Worm (Caenorhabditis elegans) whole organism, early embryonic: Measurements from ENCODE around the gene ZK218.11.

ENCODE experiments used
- B0310.2 ChIP-seq: sonication (generic microtip); optimal IDR thresholded peaks from 2 replicates; lab custom pipeline; 2016; ENCODE audit warnings: mild to moderate bottlenecking, missing genetic modification characterization, missing compliant biosample characterization
- F13C5.2 ChIP-seq: sonication (generic microtip); optimal IDR thresholded peaks from 2 replicates; lab custom pipeline; 2017; ENCODE audit warnings: mild to moderate bottlenecking, missing genetic modification characterization, inconsistent platforms, missing compliant biosample characterization
- aly-1 ChIP-seq: sonication (generic microtip); optimal IDR thresholded peaks from 2 replicates; lab custom pipeline; 2016; ENCODE audit warnings: missing genetic modification characterization, missing compliant biosample characterization
- ama-1 ChIP-seq: fragments of 150-350 bp; optimal IDR thresholded peaks from 2 replicates; lab custom pipeline; 2014
- ceh-13 ChIP-seq: fragments of 200-800 bp; sonication (Bioruptor generic); optimal IDR thresholded peaks from 2 replicates; lab custom pipeline; 2018; ENCODE audit warnings: mild to moderate bottlenecking, missing genetic modification characterization, missing compliant biosample characterization
- ceh-36 ChIP-seq: sonication (generic microtip); optimal IDR thresholded peaks from 2 replicates; lab custom pipeline; 2016; ENCODE audit warnings: missing genetic modification characterization, inconsistent platforms, missing compliant biosample characterization
- ets-7 ChIP-seq: sonication (generic microtip); optimal IDR thresholded peaks from 2 replicates; lab custom pipeline; 2016; ENCODE audit warnings: missing genotype, missing genetic modification characterization, missing compliant biosample characterization
- flt-1 ChIP-seq: fragments of 200-800 bp; sonication (Bioruptor generic); IDR thresholded peaks from 2 replicates; pipeline ENCODE4 v1.3.6; 2022; ENCODE audit warnings: missing genetic modification characterization, missing compliant biosample characterization
- hmbx-1 ChIP-seq: sonication (generic microtip); optimal IDR thresholded peaks from 2 replicates; lab custom pipeline; 2016; ENCODE audit warnings: mild to moderate bottlenecking, missing genetic modification characterization, missing compliant biosample characterization
- hmg-4 ChIP-seq: fragments of 200-800 bp; sonication (Bioruptor generic); optimal IDR thresholded peaks from 2 replicates; lab custom pipeline; 2018; ENCODE audit warnings: mild to moderate bottlenecking, missing genetic modification characterization, missing compliant biosample characterization
- hnd-1 ChIP-seq: sonication (generic microtip); optimal IDR thresholded peaks from 2 replicates; lab custom pipeline; 2016; ENCODE audit warnings: missing genetic modification characterization, missing compliant biosample characterization
- pes-1 ChIP-seq: fragments of 200-800 bp; sonication (Bioruptor generic); IDR thresholded peaks from 2 replicates; pipeline ENCODE4 v1.3.6; 2022; ENCODE audit warnings: missing genetic modification reagents, missing genetic modification characterization, missing compliant biosample characterization
- scrt-1 ChIP-seq: fragments of 200-800 bp; sonication (Bioruptor generic); IDR thresholded peaks from 2 replicates; pipeline ENCODE4 v1.3.6; 2022; ENCODE audit warnings: missing genetic modification characterization, missing compliant biosample characterization
- sea-1 ChIP-seq: fragments of 200-800 bp; sonication (Bioruptor generic); conservative IDR thresholded peaks from 2 replicates; pipeline ENCODE4 v1.3.6; 2022; ENCODE audit warnings: missing genetic modification characterization, missing compliant biosample characterization
- tbx-11 ChIP-seq: fragments of 200-800 bp; sonication (Bioruptor generic); IDR thresholded peaks from 2 replicates; pipeline ENCODE4 v1.3.6; 2022; ENCODE audit warnings: missing genetic modification characterization, missing compliant biosample characterization
- tbx-37 ChIP-seq: fragments of 200-800 bp; sonication (Bioruptor generic); conservative IDR thresholded peaks from 2 replicates; pipeline ENCODE4 v1.3.6; 2022; ENCODE audit warnings: missing genetic modification reagents, missing genetic modification characterization, missing compliant biosample characterization
- tra-4 ChIP-seq: sonication (generic microtip); optimal IDR thresholded peaks from 2 replicates; lab custom pipeline; 2017; ENCODE audit warnings: missing genetic modification characterization, missing compliant biosample characterization

Gene ZK218.11

ce11 chrV:17077889-17078288, 30.3 kb downstream of the ZK218.11 start, which contains the start of gene T05E12.3:
T05E12.3 (minus strand) TSS chrV:17077989.
- TF ChIP-seq ama-1 (lab: Kevin White, UChicago) = no peak
- TF ChIP-seq scrt-1 (GFP tag; lab: Robert Waterston, UW) = no peak
- TF ChIP-seq sea-1 (GFP tag; lab: Robert Waterston, UW) = no peak
- no peak for TF ChIP-seq tbx-11 (GFP tag; lab: Robert Waterston, UW)
- TF ChIP-seq hmbx-1 (tag; lab: Kevin White, UChicago) = no peak
- no peak for TF ChIP-seq F13C5.2 (tag; lab: Kevin White, UChicago)
- TF ChIP-seq flt-1 (GFP tag; lab: Robert Waterston, UW) = no peak
- TF ChIP-seq pes-1 = no peak
- no peak for TF ChIP-seq ceh-13 (GFP tag; lab: Kevin White, UChicago)
- no peak for TF ChIP-seq ceh-36 (tag; lab: Kevin White, UChicago)
- no peak for TF ChIP-seq hnd-1 (tag; lab: Kevin White, UChicago)
- TF ChIP-seq aly-1 (tag; lab: Kevin White, UChicago) = no peak
- TF ChIP-seq B0310.2 = no peak
- no peak for TF ChIP-seq tbx-37 (GFP tag; lab: Robert Waterston, UW)
- TF ChIP-seq ets-7 = no peak
- TF ChIP-seq hmg-4 (GFP tag; lab: Kevin White, UChicago) = no peak
- no peak for TF ChIP-seq tra-4

ce11 chrV:17075900-17076299, 32.3 kb downstream of the ZK218.11 start, which contains the start of gene str-125:
str-125 (minus strand) TSS chrV:17076000.
- TF ChIP-seq hmg-4 (GFP tag; lab: Kevin White, UChicago) (no peak), scrt-1 (GFP tag; lab: Robert Waterston, UW) (no peak), ceh-36 (tag; lab: Kevin White, UChicago) (no peak), flt-1 (GFP tag; lab: Robert Waterston, UW) (no peak), aly-1 (tag; lab: Kevin White, UChicago) (no peak), tbx-37 (GFP tag; lab: Robert Waterston, UW) (no peak), B0310.2 (no peak), sea-1 (GFP tag; lab: Robert Waterston, UW) (no peak), F13C5.2 (tag; lab: Kevin White, UChicago) (no peak), ets-7 (no peak), hnd-1 (tag; lab: Kevin White, UChicago) (no peak), hmbx-1 (tag; lab: Kevin White, UChicago) (no peak), ama-1 (lab: Kevin White, UChicago) (no peak), ceh-13 (GFP tag; lab: Kevin White, UChicago) (no peak), tra-4 (no peak), pes-1 (no peak)

ce11 chrV:17071578-17071977, 36.6 kb downstream of the ZK218.11 start, which contains the start of gene srbc-14:
srbc-14 (minus strand) TSS chrV:17071678.
- TF ChIP-seq tbx-37 (GFP tag; lab: Robert Waterston, UW) = no peak
- TF ChIP-seq ceh-13 (GFP tag; lab: Kevin White, UChicago) = no peak
- no peak for TF ChIP-seq pes-1

ce11 chrV:17068839-17069238, 39.4 kb downstream of the ZK218.11 start, which contains the start of gene T05E12.8:
T05E12.8 (plus strand) TSS chrV:17069139.
- no peak for TF ChIP-seq aly-1 (tag; lab: Kevin White, UChicago)
- no peak for TF ChIP-seq scrt-1 (GFP tag; lab: Robert Waterston, UW)
- no peak for TF ChIP-seq tbx-11 (GFP tag; lab: Robert Waterston, UW)
- TF ChIP-seq ceh-13 (GFP tag; lab: Kevin White, UChicago) = no peak
- no peak for TF ChIP-seq hmbx-1 (tag; lab: Kevin White, UChicago)
- TF ChIP-seq hmg-4 (GFP tag; lab: Kevin White, UChicago) = no peak
- no peak for TF ChIP-seq tra-4
- no peak for TF ChIP-seq sea-1 (GFP tag; lab: Robert Waterston, UW)
- TF ChIP-seq ets-7 = no peak

- TF ChIP-seq hmbx-1 (tag; lab: Kevin White, UChicago) (no peak), ets-7 (no peak), tbx-11 (GFP tag; lab: Robert Waterston, UW) (no peak), aly-1 (tag; lab: Kevin White, UChicago) (no peak), ama-1 (lab: Kevin White, UChicago) (no peak), F13C5.2 (tag; lab: Kevin White, UChicago) (no peak), hnd-1 (tag; lab: Kevin White, UChicago) (no peak), sea-1 (GFP tag; lab: Robert Waterston, UW) (no peak)
These were observed 41.6 kb downstream of the ZK218.11 start for ce11 chrV:17066634-17067033.

- no peak for TF ChIP-seq tbx-37 (GFP tag; lab: Robert Waterston, UW)
- TF ChIP-seq hmg-4 (GFP tag; lab: Kevin White, UChicago) = no peak
- TF ChIP-seq ets-7 = no peak
- no peak for TF ChIP-seq pes-1
- TF ChIP-seq B0310.2 = no peak
- TF ChIP-seq F13C5.2 (tag; lab: Kevin White, UChicago) = no peak
- no peak for TF ChIP-seq tbx-11 (GFP tag; lab: Robert Waterston, UW)
- TF ChIP-seq hnd-1 (tag; lab: Kevin White, UChicago) = no peak
- TF ChIP-seq scrt-1 (GFP tag; lab: Robert Waterston, UW) = no peak
- no peak for TF ChIP-seq flt-1 (GFP tag; lab: Robert Waterston, UW)
- no peak for TF ChIP-seq ama-1 (lab: Kevin White, UChicago)
- no peak for TF ChIP-seq ceh-13 (GFP tag; lab: Kevin White, UChicago)
These were observed 43.5 kb downstream of the ZK218.11 start, which contains the start of gene srh-255 for ce11 chrV:17064676-17065075. srh-255 (plus strand) TSS chrV:17064976.

ce11 chrV:17061585-17061984, 46.6 kb downstream of the ZK218.11 start, which contains the start of gene F28B1.9:
F28B1.9 (plus strand) TSS chrV:17061885.
- TF ChIP-seq pes-1 (no peak), scrt-1 (GFP tag; lab: Robert Waterston, UW) (no peak), aly-1 (tag; lab: Kevin White, UChicago) (no peak), ceh-13 (GFP tag; lab: Kevin White, UChicago) (no peak), ets-7 (no peak)
